Worm (Caenorhabditis elegans) whole organism, L1 larva: ENCODE data around the gene rde-12.

Experiments
- C16A3.4 ChIP-seq: fragments of 150-350 bp; optimal IDR thresholded peaks from 2 replicates; lab custom pipeline; 2014; ENCODE audit warnings: missing biosample characterization, missing genetic modification characterization
- aha-1 ChIP-seq: fragments of 150-350 bp; optimal IDR thresholded peaks from 2 replicates; lab custom pipeline; 2014; ENCODE audit warnings: missing biosample characterization, missing genetic modification characterization
- alr-1 ChIP-seq: fragments of 200-800 bp; sonication (Bioruptor generic); optimal IDR thresholded peaks from 2 replicates; lab custom pipeline; 2018; ENCODE audit warnings: borderline replicate concordance, mild to moderate bottlenecking, missing genetic modification characterization, missing compliant biosample characterization
- ama-1 ChIP-seq: fragments of 150-350 bp; optimal IDR thresholded peaks from 2 replicates; lab custom pipeline; 2014
- blmp-1 ChIP-seq: fragments of 150-350 bp; optimal IDR thresholded peaks from 2 replicates; lab custom pipeline; 2014; ENCODE audit warnings: missing biosample characterization, missing genetic modification characterization
- ceh-63 ChIP-seq: fragments of 200-800 bp; sonication (Bioruptor generic); optimal IDR thresholded peaks from 2 replicates; lab custom pipeline; 2018; ENCODE audit warnings: mild to moderate bottlenecking, missing genetic modification characterization, missing compliant biosample characterization
- ceh-8 ChIP-seq: fragments of 200-800 bp; sonication (Bioruptor generic); optimal IDR thresholded peaks from 2 replicates; lab custom pipeline; 2018; ENCODE audit warnings: mild to moderate bottlenecking, missing genetic modification characterization, moderate library complexity, missing compliant biosample characterization
- ceh-82 ChIP-seq, 3 experiments: fragments of 150-350 bp in 1 of 3; sonication (generic microtip) in 2 of 3; optimal IDR thresholded peaks; 2 replicates each; lab custom pipeline; 2014 to 2017; ENCODE audit warnings: missing biosample characterization in 3 of 3, missing genetic modification characterization in 3 of 3
- ceh-90 ChIP-seq: sonication (generic microtip); optimal IDR thresholded peaks from 2 replicates; lab custom pipeline; 2016; ENCODE audit warnings: missing genetic modification characterization, missing compliant biosample characterization
- dpl-1 ChIP-seq, 3 experiments: fragments of 150-350 bp in 2 of 3; sonication (generic microtip) in 1 of 3; optimal IDR thresholded peaks; 2 replicates each; lab custom pipeline; 2014 to 2017; ENCODE audit warnings: missing biosample characterization in 3 of 3, missing genetic modification characterization in 3 of 3, missing genetic modification reagents in 3 of 3
- dsc-1 ChIP-seq: sonication (generic microtip); optimal IDR thresholded peaks from 2 replicates; lab custom pipeline; 2016; ENCODE audit warnings: mild to moderate bottlenecking, missing genetic modification characterization, missing compliant biosample characterization
- efl-1 ChIP-seq, 4 experiments: fragments of 150-350 bp; optimal IDR thresholded peaks in 3 of 4; peaks in 1 of 4; 1 replicate in 1 of 4; 2 replicates in 3 of 4; lab custom pipeline; 2014; ENCODE audit warnings: missing biosample characterization in 2 of 4, missing genetic modification characterization in 2 of 4, missing genetic modification reagents in 2 of 4
- efl-3 ChIP-seq: fragments of 200-800 bp; sonication (Bioruptor generic); optimal IDR thresholded peaks from 2 replicates; lab custom pipeline; 2018; ENCODE audit warnings: mild to moderate bottlenecking, missing genetic modification characterization, missing compliant biosample characterization
- egl-27 ChIP-seq, 2 experiments: fragments of 150-350 bp in 1 of 2; sonication (generic microtip); optimal IDR thresholded peaks; 3 replicates each; lab custom pipeline; 2017 to 2018; ENCODE audit warnings: missing biosample characterization in 2 of 2, missing genetic modification characterization in 2 of 2, missing genetic modification reagents in 2 of 2
- elt-3 ChIP-seq, 6 experiments: fragments of 150-350 bp in 1 of 6; sonication (generic microtip); optimal IDR thresholded peaks; 2 replicates each; lab custom pipeline; 2017 to 2018; ENCODE audit warnings: missing biosample characterization in 6 of 6, missing genetic modification characterization in 6 of 6, inconsistent platforms in 1 of 6
- ets-5 ChIP-seq: fragments of 200-800 bp; sonication (Bioruptor generic); IDR thresholded peaks from 2 replicates; pipeline ENCODE4 v1.3.6; 2022; ENCODE audit warnings: missing genetic modification characterization, missing compliant biosample characterization
- fkh-10 ChIP-seq: sonication (generic microtip); optimal IDR thresholded peaks from 2 replicates; lab custom pipeline; 2017; ENCODE audit warnings: missing biosample characterization, missing genetic modification reagents, missing genetic modification characterization
- fkh-4 ChIP-seq: sonication (generic microtip); optimal IDR thresholded peaks from 2 replicates; lab custom pipeline; 2016; ENCODE audit warnings: missing compliant biosample characterization, missing genetic modification characterization, borderline replicate concordance
- fkh-8 ChIP-seq: sonication (generic microtip); optimal IDR thresholded peaks from 2 replicates; lab custom pipeline; 2016; ENCODE audit warnings: mild to moderate bottlenecking, missing genetic modification characterization, missing compliant biosample characterization
- grh-1 ChIP-seq: fragments of 200-800 bp; sonication (Bioruptor generic); IDR thresholded peaks from 2 replicates; pipeline ENCODE4 v1.3.6; 2022; ENCODE audit warnings: missing genetic modification reagents, missing genetic modification characterization, missing compliant biosample characterization
- hlh-17 ChIP-seq: fragments of 200-800 bp; sonication (Bioruptor generic); optimal IDR thresholded peaks from 2 replicates; lab custom pipeline; 2018; ENCODE audit warnings: missing genetic modification characterization, mild to moderate bottlenecking, missing compliant biosample characterization, moderate library complexity, borderline replicate concordance
- isw-1 ChIP-seq: fragments of 200-800 bp; sonication (Bioruptor generic); IDR thresholded peaks from 2 replicates; pipeline ENCODE4 v1.3.6; 2022; ENCODE audit warnings: missing genetic modification characterization, missing compliant biosample characterization
- jun-1 ChIP-seq: fragments of 150-350 bp; optimal IDR thresholded peaks from 2 replicates; lab custom pipeline; 2014; ENCODE audit warnings: missing biosample characterization, missing genetic modification reagents, missing genetic modification characterization
- lin-13 ChIP-seq: fragments of 150-350 bp; optimal IDR thresholded peaks from 2 replicates; lab custom pipeline; 2014; ENCODE audit warnings: missing biosample characterization, missing genetic modification reagents, missing genetic modification characterization
- lin-14 ChIP-seq: fragments of 200-800 bp; sonication (Bioruptor generic); optimal IDR thresholded peaks from 2 replicates; lab custom pipeline; 2018; ENCODE audit warnings: mild to moderate bottlenecking, missing genetic modification characterization, moderate library complexity, missing compliant biosample characterization
- lin-15B ChIP-seq: fragments of 150-350 bp; sonication (generic microtip); optimal IDR thresholded peaks from 3 replicates; lab custom pipeline; 2014; ENCODE audit warnings: missing biosample characterization, missing genetic modification characterization
- lir-3 ChIP-seq: sonication (generic microtip); optimal IDR thresholded peaks from 2 replicates; lab custom pipeline; 2016; ENCODE audit warnings: mild to moderate bottlenecking, missing genetic modification characterization, moderate library complexity, missing compliant biosample characterization; ENCODE audit not compliant: poor library complexity
- mab-9 ChIP-seq: fragments of 200-800 bp; sonication (Bioruptor generic); IDR thresholded peaks from 2 replicates; pipeline ENCODE4 v1.3.6; 2022; ENCODE audit warnings: missing genetic modification reagents, missing genetic modification characterization, missing compliant biosample characterization
- mdl-1 ChIP-seq, 2 experiments: fragments of 150-350 bp; optimal IDR thresholded peaks; 2 replicates each; lab custom pipeline; 2014 to 2017; ENCODE audit warnings: missing biosample characterization in 2 of 2, missing genetic modification characterization in 2 of 2, inconsistent platforms in 1 of 2
- mef-2 ChIP-seq: fragments of 150-350 bp; optimal IDR thresholded peaks from 2 replicates; lab custom pipeline; 2014; ENCODE audit warnings: missing biosample characterization, missing genetic modification characterization
- mep-1 ChIP-seq: fragments of 150-350 bp; optimal IDR thresholded peaks from 2 replicates; lab custom pipeline; 2014; ENCODE audit warnings: missing biosample characterization, missing genetic modification characterization
- nhr-11 ChIP-seq: fragments of 150-350 bp; optimal IDR thresholded peaks from 2 replicates; lab custom pipeline; 2014; ENCODE audit warnings: missing biosample characterization, missing genetic modification characterization
- nhr-19 ChIP-seq: fragments of 200-800 bp; sonication (Bioruptor generic); conservative IDR thresholded peaks from 2 replicates; pipeline ENCODE4 v1.3.6; 2022; ENCODE audit warnings: missing genetic modification characterization, missing compliant biosample characterization
- nhr-237 ChIP-seq: fragments of 150-350 bp; optimal IDR thresholded peaks from 2 replicates; lab custom pipeline; 2014; ENCODE audit warnings: missing biosample characterization, missing genetic modification characterization
- nhr-28 ChIP-seq: fragments of 150-350 bp; optimal IDR thresholded peaks from 2 replicates; lab custom pipeline; 2014; ENCODE audit warnings: missing biosample characterization, missing genetic modification characterization
- nhr-47 ChIP-seq: sonication (generic microtip); optimal IDR thresholded peaks from 2 replicates; lab custom pipeline; 2016; ENCODE audit warnings: mild to moderate bottlenecking, missing genetic modification characterization, moderate library complexity, missing compliant biosample characterization
- nhr-71 ChIP-seq: sonication (generic microtip); optimal IDR thresholded peaks from 2 replicates; lab custom pipeline; 2016; ENCODE audit warnings: mild to moderate bottlenecking, missing genetic modification characterization, moderate library complexity, missing compliant biosample characterization
- nhr-84 ChIP-seq: sonication (generic microtip); optimal IDR thresholded peaks from 2 replicates; lab custom pipeline; 2017; ENCODE audit warnings: missing biosample characterization, missing genetic modification characterization
- nhr-85 ChIP-seq: sonication (generic microtip); peaks from one replicate; lab custom pipeline; 2016; ENCODE audit warnings: missing genetic modification characterization, inconsistent platforms, missing compliant biosample characterization
- rnt-1 ChIP-seq: sonication (generic microtip); optimal IDR thresholded peaks from 2 replicates; lab custom pipeline; 2016; ENCODE audit warnings: mild to moderate bottlenecking, missing genetic modification characterization, moderate library complexity, missing compliant biosample characterization
- skn-1 ChIP-seq: fragments of 150-350 bp; optimal IDR thresholded peaks from 2 replicates; lab custom pipeline; 2014; ENCODE audit warnings: missing biosample characterization, missing genetic modification characterization
- snpc-4 ChIP-seq: fragments of 150-350 bp; optimal IDR thresholded peaks from 2 replicates; lab custom pipeline; 2014; ENCODE audit warnings: missing biosample characterization, missing genetic modification characterization
- snu-23 ChIP-seq: sonication (generic microtip); optimal IDR thresholded peaks from 2 replicates; lab custom pipeline; 2016; ENCODE audit warnings: missing genetic modification characterization, missing compliant biosample characterization
- unc-130 ChIP-seq: fragments of 150-350 bp; optimal IDR thresholded peaks from 2 replicates; lab custom pipeline; 2017; ENCODE audit warnings: missing biosample characterization, missing genetic modification characterization, inconsistent platforms
- unc-62 ChIP-seq: fragments of 150-350 bp; optimal IDR thresholded peaks from 2 replicates; lab custom pipeline; 2014; ENCODE audit warnings: missing biosample characterization, missing genetic modification reagents, missing genetic modification characterization
- unc-86 ChIP-seq: sonication (generic microtip); optimal IDR thresholded peaks from 2 replicates; lab custom pipeline; 2016; ENCODE audit warnings: missing genetic modification characterization, missing compliant biosample characterization

rde-12 gene

DNA sequence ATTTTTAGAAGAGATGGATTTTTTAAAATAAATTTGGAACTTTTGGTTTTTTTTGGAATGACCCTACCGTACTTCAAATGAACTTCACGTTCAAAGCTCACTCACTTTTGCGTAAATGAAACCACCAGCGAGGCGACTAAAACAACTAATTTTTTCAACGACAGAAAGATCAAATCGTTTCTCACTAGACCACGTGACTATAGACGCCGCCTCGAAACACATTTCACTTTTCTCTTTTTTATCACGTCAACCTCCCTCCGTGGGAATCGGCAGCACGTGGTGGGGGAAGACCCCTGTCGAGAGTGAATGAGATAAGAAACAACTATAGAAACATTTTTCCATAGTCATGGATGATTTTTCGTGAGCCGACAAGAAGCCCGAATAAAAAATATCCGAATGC is 7.9 kb upstream of the rde-12 start (continued):
- no peak for TF ChIP-seq fkh-10 (GFP tag; lab: Kevin White, UChicago)
- no peak for TF ChIP-seq nhr-28
- no peak for TF ChIP-seq skn-1
- TF ChIP-seq ama-1 (lab: Kevin White, UChicago) = peak; percentile 60
- TF ChIP-seq mdl-1 (tag; optimal IDR thresholded peaks at IDR 0.05; lab: Kevin White, UChicago) = peak; percentile 18 to 99
- TF ChIP-seq nhr-237 (tag; lab: Kevin White, UChicago) = no peak
- peak in 4 of 6 experiments; percentile 32 to 84 (median 74) for TF ChIP-seq elt-3 (tag; optimal IDR thresholded peaks at IDR 0.05; lab: Kevin White, UChicago)
- peak; percentile 76 for TF ChIP-seq nhr-47 (tag; lab: Kevin White, UChicago)
- TF ChIP-seq lir-3 (tag; lab: Kevin White, UChicago) = peak; percentile 76
- TF ChIP-seq mep-1 (tag; lab: Kevin White, UChicago) = peak; percentile 82
- peak; percentile 91 for TF ChIP-seq snu-23 (GFP tag; lab: Kevin White, UChicago)
- no peak for TF ChIP-seq ets-5
- TF ChIP-seq nhr-71 (tag; lab: Kevin White, UChicago) = peak; percentile 97
- peak; percentile 54 for TF ChIP-seq C16A3.4 (tag; lab: Kevin White, UChicago)
- peak; percentile 65 for TF ChIP-seq dsc-1 (tag; lab: Kevin White, UChicago)
- peak; percentile 56 for TF ChIP-seq snpc-4 (tag; lab: Kevin White, UChicago)
- peak; percentile 27 to 44 for TF ChIP-seq efl-1 (optimal IDR thresholded peaks at IDR 0.05; lab: Kevin White, UChicago)
- peak; percentile 18 to 90 for TF ChIP-seq efl-1 (GFP tag; optimal IDR thresholded peaks at IDR 0.05 in 1 of 2; lab: Kevin White, UChicago)
- peak in 1 of 3 experiments; percentile 8 for TF ChIP-seq ceh-82 (tag; optimal IDR thresholded peaks at IDR 0.05; lab: Kevin White, UChicago)
- TF ChIP-seq isw-1 = no peak

DNA sequence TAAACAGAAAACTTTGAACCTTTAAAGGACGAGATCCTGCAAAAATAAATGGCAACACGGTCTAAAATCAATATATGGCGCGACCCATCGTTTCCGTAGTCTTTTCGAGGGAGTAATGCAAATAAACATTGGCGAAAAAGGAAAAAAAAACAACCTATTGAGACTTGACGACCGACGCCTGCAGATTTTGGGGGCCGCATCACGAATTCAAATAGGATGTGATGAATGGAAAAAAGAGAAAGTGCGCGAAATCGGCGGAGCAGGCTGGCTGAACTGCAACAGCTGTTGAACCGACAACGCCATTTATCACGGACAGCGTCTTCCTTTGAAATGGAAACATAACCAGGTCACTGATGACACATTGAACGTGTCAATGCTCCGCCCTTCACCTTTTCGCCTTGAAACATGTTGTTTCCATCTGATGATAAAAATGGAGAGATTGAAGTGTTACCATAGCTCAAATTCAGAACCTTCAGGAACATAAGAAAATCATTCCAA is 7.3 kb upstream of the rde-12 start:
- no peak for TF ChIP-seq lin-13
- no peak for TF ChIP-seq skn-1
- no peak for TF ChIP-seq lin-15B (tag; lab: Kevin White, UChicago)
- no peak for TF ChIP-seq ceh-8 (GFP tag; lab: Kevin White, UChicago)
- no peak for TF ChIP-seq nhr-47 (tag; lab: Kevin White, UChicago)
- peak; percentile 76 for TF ChIP-seq rnt-1 (tag; lab: Kevin White, UChicago)
- peak in 1 of 3 experiments; percentile 34 for TF ChIP-seq dpl-1 (GFP tag; optimal IDR thresholded peaks at IDR 0.05; lab: Kevin White, UChicago)
- TF ChIP-seq mab-9 (GFP tag; lab: Robert Waterston, UW) = no peak
- TF ChIP-seq mep-1 (tag; lab: Kevin White, UChicago) = no peak
- no peak for TF ChIP-seq efl-1 (optimal IDR thresholded peaks at IDR 0.05; lab: Kevin White, UChicago)
- TF ChIP-seq efl-1 (GFP tag; optimal IDR thresholded peaks at IDR 0.05 in 1 of 2; lab: Kevin White, UChicago) = peak in 1 of 2 experiments; percentile 93
- TF ChIP-seq nhr-11 (tag; lab: Kevin White, UChicago) = no peak
- peak; percentile 75 for TF ChIP-seq blmp-1 (tag; lab: Kevin White, UChicago)
- TF ChIP-seq unc-130 = no peak
- peak; percentile 39 for TF ChIP-seq lin-14 (GFP tag; lab: Kevin White, UChicago)
- TF ChIP-seq, all 84 proteins: peak for 5

- TF ChIP-seq nhr-28 (no peak), mef-2 (tag; lab: Kevin White, UChicago) (no peak), grh-1 (peak; percentile 83), ceh-90 (tag; lab: Kevin White, UChicago) (no peak), hlh-17 (GFP tag; lab: Kevin White, UChicago) (no peak), ceh-63 (GFP tag; lab: Kevin White, UChicago) (peak; percentile 5), nhr-19 (GFP tag; lab: Robert Waterston, UW) (peak; percentile 91), unc-62 (GFP tag; lab: Kevin White, UChicago) (no peak), fkh-8 (tag; lab: Kevin White, UChicago) (peak; percentile 72), egl-27 (tag; optimal IDR thresholded peaks at IDR 0.05; lab: Kevin White, UChicago) (no peak), nhr-11 (tag; lab: Kevin White, UChicago) (no peak), unc-86 (tag; lab: Kevin White, UChicago) (peak; percentile 38), C16A3.4 (tag; lab: Kevin White, UChicago) (peak; percentile 65), isw-1 (peak; percentile 22; the same call in 1 of the 2 replicates), efl-3 (no peak), jun-1 (peak; percentile 82), fkh-4 (tag; lab: Kevin White, UChicago) (no peak), snu-23 (GFP tag; lab: Kevin White, UChicago) (peak; percentile 95), alr-1 (tag; lab: Kevin White, UChicago) (no peak), nhr-85 (tag; lab: Kevin White, UChicago) (peak; percentile 99), aha-1 (tag; lab: Kevin White, UChicago) (peak; percentile 38), elt-3 (tag; optimal IDR thresholded peaks at IDR 0.05; lab: Kevin White, UChicago) (peak in 2 of 6 experiments; percentile 92), ceh-82 (tag; optimal IDR thresholded peaks at IDR 0.05; lab: Kevin White, UChicago) (peak in 1 of 3 experiments; percentile 8), snpc-4 (tag; lab: Kevin White, UChicago) (peak; percentile 48), mab-9 (GFP tag; lab: Robert Waterston, UW) (peak; percentile 62), nhr-84 (tag; lab: Kevin White, UChicago) (no peak)
Observed at ce11 chrV:13658577-13658976, 6.6 kb upstream of the rde-12 start.
